Fruit fly (Drosophila melanogaster): ENCODE data around the gene SCAR.

DNA sequence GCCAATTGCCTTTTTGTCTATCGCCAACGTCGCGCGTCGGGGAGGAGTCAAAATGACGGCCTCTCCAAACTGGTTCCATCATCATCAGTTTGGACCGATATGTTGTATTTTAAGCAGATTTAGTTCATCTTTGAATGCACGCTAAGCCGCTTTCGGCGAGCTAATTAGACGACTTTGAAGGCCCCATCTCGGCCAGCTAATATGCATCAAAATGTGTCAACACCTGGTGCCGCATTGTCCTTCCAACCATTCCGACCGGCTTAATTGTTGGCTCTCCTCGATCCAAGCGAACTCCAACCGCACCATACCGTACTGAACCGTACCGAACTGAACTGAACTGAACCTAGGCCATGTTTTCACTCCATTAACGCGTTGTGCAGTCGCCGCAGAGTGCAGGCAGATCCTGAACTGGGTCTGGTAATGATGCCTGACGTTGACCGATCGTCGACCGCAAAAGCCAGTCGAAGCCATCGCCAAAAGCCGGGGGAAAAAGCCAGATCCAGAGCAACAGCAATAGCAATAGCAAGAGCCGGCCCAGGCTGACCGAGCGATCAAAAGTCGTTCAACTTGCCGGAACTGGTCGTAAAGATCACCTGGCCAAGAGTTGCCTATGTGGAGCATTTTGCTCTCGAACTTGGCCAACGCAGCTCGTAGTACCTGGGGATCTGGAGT lies 51.4 kb downstream of the SCAR start:
- TF ChIP-seq CTCF (optimal IDR thresholded peaks at IDR 0.05) (no peak), CG8478 (optimal IDR thresholded peaks at IDR 0.05) (no peak)
